Worm (Caenorhabditis elegans) whole organism, midembryonic: Measurements from ENCODE around the gene dyf-4.

Experiments
- T22C8.4 ChIP-seq: fragments of 200-800 bp; sonication (Bioruptor generic); IDR thresholded peaks from 2 replicates; pipeline ENCODE4 v1.3.6; 2022; ENCODE audit warnings: missing genetic modification characterization, missing compliant biosample characterization
- cog-1 ChIP-seq: sonication (generic microtip); optimal IDR thresholded peaks from 2 replicates; lab custom pipeline; 2016; ENCODE audit warnings: missing genetic modification characterization, missing compliant biosample characterization
- flt-1 ChIP-seq: fragments of 200-800 bp; sonication (Bioruptor generic); IDR thresholded peaks from 2 replicates; pipeline ENCODE4 v1.3.6; 2022; ENCODE audit warnings: missing genetic modification characterization, missing compliant biosample characterization
- klf-2 ChIP-seq: fragments of 200-800 bp; sonication (Bioruptor generic); conservative IDR thresholded peaks from 2 replicates; pipeline ENCODE4 v1.3.6; 2022; ENCODE audit warnings: missing genetic modification reagents, missing genetic modification characterization, missing compliant biosample characterization
- med-1 ChIP-seq: sonication (generic microtip); optimal IDR thresholded peaks from 2 replicates; lab custom pipeline; 2017; ENCODE audit warnings: missing genetic modification characterization, mild to moderate bottlenecking, missing compliant biosample characterization, antibody characterized with exemption, missing genetic modification reagents; ENCODE audit not compliant: insufficient read depth
- ref-1 ChIP-seq: fragments of 200-800 bp; sonication (Bioruptor generic); conservative IDR thresholded peaks from 2 replicates; pipeline ENCODE4 v1.3.6; 2022; ENCODE audit warnings: missing genetic modification reagents, missing genetic modification characterization, missing compliant biosample characterization
- tab-1 ChIP-seq: fragments of 200-800 bp; sonication (Bioruptor generic); IDR thresholded peaks from 2 replicates; pipeline ENCODE4 v1.3.6; 2022; ENCODE audit warnings: missing genetic modification characterization, missing compliant biosample characterization
- ztf-23 ChIP-seq: fragments of 200-800 bp; sonication (Bioruptor generic); IDR thresholded peaks from 2 replicates; pipeline ENCODE4 v1.3.6; 2022; ENCODE audit warnings: missing genetic modification reagents, missing genetic modification characterization, missing compliant biosample characterization
- ztf-29 ChIP-seq: fragments of 200-800 bp; sonication (Bioruptor generic); IDR thresholded peaks from 2 replicates; pipeline ENCODE4 v1.3.6; 2022; ENCODE audit warnings: missing genetic modification reagents, missing genetic modification characterization, missing compliant biosample characterization

dyf-4 gene

DNA sequence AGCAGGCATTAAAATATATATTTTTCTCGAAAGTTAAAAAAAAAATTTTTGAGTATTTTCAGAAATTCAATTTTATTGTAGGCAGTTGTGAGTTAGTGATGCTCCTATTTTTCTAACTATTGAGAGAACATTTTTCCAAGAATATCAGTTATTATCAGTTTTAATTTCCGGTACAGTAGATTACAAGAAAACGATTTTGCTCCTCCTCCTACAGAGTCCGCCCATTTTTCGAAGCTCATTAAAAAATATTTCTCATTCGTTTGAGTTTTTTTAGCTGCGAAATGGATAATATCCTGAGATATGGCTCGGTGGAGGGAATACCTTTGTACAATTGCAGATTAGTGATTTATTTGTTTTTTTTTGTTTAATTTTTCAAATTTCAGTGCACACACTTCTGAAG lies 41.0 kb downstream of the dyf-4 start, which contains the start of gene srt-39:
TSS of gene srt-39 (plus strand) at position 301 of the 400 bp plus-strand sequence.
- no peak for TF ChIP-seq tab-1 (GFP tag; lab: Robert Waterston, UW)
- TF ChIP-seq ref-1 (GFP tag; lab: Robert Waterston, UW) = no peak
- TF ChIP-seq T22C8.4 = no peak
- no peak for TF ChIP-seq flt-1 (GFP tag; lab: Robert Waterston, UW)
- TF ChIP-seq cog-1 (tag; lab: Kevin White, UChicago) = no peak

DNA sequence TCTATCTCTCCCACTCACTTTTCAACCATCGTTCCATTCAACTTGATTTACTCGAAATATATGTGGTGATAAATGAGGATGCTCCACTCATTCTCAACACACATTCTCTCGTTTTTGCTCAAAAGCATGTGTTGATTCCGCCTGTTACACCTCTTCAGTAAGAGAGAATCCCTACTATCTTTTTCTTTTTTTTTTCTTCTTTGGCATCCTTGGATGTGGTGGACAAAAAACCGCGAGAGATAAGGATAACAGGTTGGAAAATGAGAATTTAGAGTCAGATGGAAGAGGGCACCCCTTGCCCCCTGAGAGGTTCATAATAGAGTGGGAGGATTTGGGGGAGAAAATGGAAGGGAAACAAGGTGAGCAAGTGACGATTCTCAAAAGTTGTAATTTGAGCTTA lies 46.5 kb downstream of the dyf-4 start:
- no peak for TF ChIP-seq T22C8.4

DNA sequence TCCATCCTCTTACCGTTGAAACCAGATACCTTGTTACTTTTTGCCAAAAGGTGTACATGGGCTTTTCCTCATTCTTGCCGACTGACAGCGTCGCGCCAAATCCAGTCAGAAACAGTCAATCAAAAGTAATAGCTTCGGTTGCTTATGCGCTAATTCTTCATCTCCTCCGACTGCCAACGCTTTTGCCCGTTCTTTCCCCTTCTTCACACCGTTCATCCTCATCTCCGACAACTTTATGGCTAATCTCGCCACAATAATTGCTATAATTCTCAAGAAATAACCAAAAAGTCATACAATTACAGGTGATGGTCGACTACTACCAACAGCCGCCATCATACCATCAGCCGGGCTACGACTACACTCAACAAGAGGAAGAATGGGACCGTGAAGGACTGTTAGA lies 47.4 kb downstream of the dyf-4 start, which contains the start of gene atn-1:
TSS of gene atn-1 (plus strand) at position 301 of the 400 bp plus-strand sequence.
- TF ChIP-seq klf-2 (GFP tag; lab: Robert Waterston, UW) (no peak), flt-1 (GFP tag; lab: Robert Waterston, UW) (no peak), cog-1 (tag; lab: Kevin White, UChicago) (no peak), T22C8.4 (no peak), ztf-23 (GFP tag; lab: Robert Waterston, UW) (no peak), ref-1 (GFP tag; lab: Robert Waterston, UW) (no peak), tab-1 (GFP tag; lab: Robert Waterston, UW) (no peak), ztf-29 (GFP tag; lab: Robert Waterston, UW) (no peak), med-1 (GFP tag; lab: Kevin White, UChicago) (no peak)

DNA sequence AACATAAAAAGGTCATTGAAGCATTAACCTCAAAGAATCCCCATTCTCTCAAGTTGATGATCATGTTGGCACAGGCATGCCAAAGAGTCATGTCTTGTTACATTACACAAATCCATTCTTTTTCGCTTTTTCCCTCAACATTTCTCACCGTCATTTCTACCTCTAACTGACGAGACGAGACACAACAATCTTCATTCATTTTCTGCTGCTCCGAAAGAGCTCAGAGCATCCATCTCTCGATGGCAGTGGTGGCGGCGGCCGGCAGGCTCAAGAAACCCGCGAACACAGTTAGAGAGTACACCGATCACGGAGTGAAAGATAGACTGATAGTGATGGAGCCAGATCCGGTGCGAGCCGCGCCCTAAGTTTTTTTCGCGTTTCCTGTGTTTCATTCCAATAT lies 48.4 kb downstream of the dyf-4 start:
- TF ChIP-seq ztf-29 (GFP tag; lab: Robert Waterston, UW) (no peak), cog-1 (tag; lab: Kevin White, UChicago) (no peak), med-1 (GFP tag; lab: Kevin White, UChicago) (no peak)

DNA sequence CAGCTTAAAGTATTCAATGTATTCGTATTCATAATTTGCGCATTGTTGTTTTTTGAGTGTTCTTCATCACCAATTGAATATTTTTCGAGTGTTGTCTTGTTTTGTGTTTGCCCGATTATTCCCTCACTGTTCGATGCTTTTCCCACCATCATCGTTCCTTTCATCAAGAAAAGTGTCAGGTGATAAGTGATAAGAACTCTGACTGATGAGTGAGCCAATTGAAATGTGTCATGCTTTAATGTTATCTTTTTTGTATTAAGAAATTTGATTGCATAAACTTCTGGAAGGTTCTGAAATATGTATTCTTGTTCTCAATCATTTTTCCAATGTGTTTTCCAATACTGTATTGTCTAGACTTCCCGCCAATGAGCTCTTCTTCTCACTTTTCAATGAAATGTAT lies 50.2 kb downstream of the dyf-4 start:
- TF ChIP-seq med-1 (GFP tag; lab: Kevin White, UChicago) (no peak), flt-1 (GFP tag; lab: Robert Waterston, UW) (no peak), ref-1 (GFP tag; lab: Robert Waterston, UW) (no peak), ztf-29 (GFP tag; lab: Robert Waterston, UW) (no peak), klf-2 (GFP tag; lab: Robert Waterston, UW) (no peak), cog-1 (tag; lab: Kevin White, UChicago) (no peak), tab-1 (GFP tag; lab: Robert Waterston, UW) (no peak), ztf-23 (GFP tag; lab: Robert Waterston, UW) (no peak), T22C8.4 (no peak)
